Worm (Caenorhabditis elegans) whole organism, L1 larva: ENCODE results near the gene che-2.

Source experiments
- C04F5.9 ChIP-seq: sonication (generic microtip); optimal IDR thresholded peaks from 2 replicates; lab custom pipeline; 2016; ENCODE audit warnings: missing genetic modification characterization, missing compliant biosample characterization
- C16A3.4 ChIP-seq: fragments of 150-350 bp; optimal IDR thresholded peaks from 2 replicates; lab custom pipeline; 2014; ENCODE audit warnings: missing biosample characterization, missing genetic modification characterization
- aha-1 ChIP-seq: fragments of 150-350 bp; optimal IDR thresholded peaks from 2 replicates; lab custom pipeline; 2014; ENCODE audit warnings: missing biosample characterization, missing genetic modification characterization
- alr-1 ChIP-seq: fragments of 200-800 bp; sonication (Bioruptor generic); optimal IDR thresholded peaks from 2 replicates; lab custom pipeline; 2018; ENCODE audit warnings: borderline replicate concordance, mild to moderate bottlenecking, missing genetic modification characterization, missing compliant biosample characterization
- blmp-1 ChIP-seq: fragments of 150-350 bp; optimal IDR thresholded peaks from 2 replicates; lab custom pipeline; 2014; ENCODE audit warnings: missing biosample characterization, missing genetic modification characterization
- ceh-8 ChIP-seq: fragments of 200-800 bp; sonication (Bioruptor generic); optimal IDR thresholded peaks from 2 replicates; lab custom pipeline; 2018; ENCODE audit warnings: mild to moderate bottlenecking, missing genetic modification characterization, moderate library complexity, missing compliant biosample characterization
- ceh-90 ChIP-seq: sonication (generic microtip); optimal IDR thresholded peaks from 2 replicates; lab custom pipeline; 2016; ENCODE audit warnings: missing genetic modification characterization, missing compliant biosample characterization
- ces-1 ChIP-seq: fragments of 150-350 bp; optimal IDR thresholded peaks from 2 replicates; lab custom pipeline; 2014; ENCODE audit warnings: missing biosample characterization, missing genetic modification reagents, missing genetic modification characterization
- dsc-1 ChIP-seq: sonication (generic microtip); optimal IDR thresholded peaks from 2 replicates; lab custom pipeline; 2016; ENCODE audit warnings: mild to moderate bottlenecking, missing genetic modification characterization, missing compliant biosample characterization
- efl-1 ChIP-seq, 4 experiments: fragments of 150-350 bp; optimal IDR thresholded peaks in 3 of 4; peaks in 1 of 4; 1 replicate in 1 of 4; 2 replicates in 3 of 4; lab custom pipeline; 2014; ENCODE audit warnings: missing biosample characterization in 2 of 4, missing genetic modification characterization in 2 of 4, missing genetic modification reagents in 2 of 4
- egl-13 ChIP-seq: sonication (generic microtip); optimal IDR thresholded peaks from 2 replicates; lab custom pipeline; 2016; ENCODE audit warnings: missing genotype, missing genetic modification reagents, missing genetic modification characterization, missing compliant biosample characterization
- elt-3 ChIP-seq, 6 experiments: fragments of 150-350 bp in 1 of 6; sonication (generic microtip); optimal IDR thresholded peaks; 2 replicates each; lab custom pipeline; 2017 to 2018; ENCODE audit warnings: missing biosample characterization in 6 of 6, missing genetic modification characterization in 6 of 6, inconsistent platforms in 1 of 6
- fkh-8 ChIP-seq: sonication (generic microtip); optimal IDR thresholded peaks from 2 replicates; lab custom pipeline; 2016; ENCODE audit warnings: mild to moderate bottlenecking, missing genetic modification characterization, missing compliant biosample characterization
- fos-1 ChIP-seq: fragments of 150-350 bp; optimal IDR thresholded peaks from 2 replicates; lab custom pipeline; 2014; ENCODE audit warnings: missing biosample characterization, missing genetic modification characterization
- grh-1 ChIP-seq: fragments of 200-800 bp; sonication (Bioruptor generic); IDR thresholded peaks from 2 replicates; pipeline ENCODE4 v1.3.6; 2022; ENCODE audit warnings: missing genetic modification reagents, missing genetic modification characterization, missing compliant biosample characterization
- hlh-17 ChIP-seq: fragments of 200-800 bp; sonication (Bioruptor generic); optimal IDR thresholded peaks from 2 replicates; lab custom pipeline; 2018; ENCODE audit warnings: missing genetic modification characterization, mild to moderate bottlenecking, missing compliant biosample characterization, moderate library complexity, borderline replicate concordance
- lin-14 ChIP-seq: fragments of 200-800 bp; sonication (Bioruptor generic); optimal IDR thresholded peaks from 2 replicates; lab custom pipeline; 2018; ENCODE audit warnings: mild to moderate bottlenecking, missing genetic modification characterization, moderate library complexity, missing compliant biosample characterization
- lin-35 ChIP-seq, 2 experiments: fragments of 150-350 bp; optimal IDR thresholded peaks; 2 replicates each; lab custom pipeline; 2014; ENCODE audit warnings: missing biosample characterization in 2 of 2, missing genetic modification characterization in 2 of 2, missing genetic modification reagents in 2 of 2
- lsy-2 ChIP-seq, 2 experiments: fragments of 150-350 bp; optimal IDR thresholded peaks; 2 replicates each; lab custom pipeline; 2014; ENCODE audit warnings: missing biosample characterization in 2 of 2, missing genetic modification characterization in 2 of 2
- mab-9 ChIP-seq: fragments of 200-800 bp; sonication (Bioruptor generic); IDR thresholded peaks from 2 replicates; pipeline ENCODE4 v1.3.6; 2022; ENCODE audit warnings: missing genetic modification reagents, missing genetic modification characterization, missing compliant biosample characterization
- mdl-1 ChIP-seq, 2 experiments: fragments of 150-350 bp; optimal IDR thresholded peaks; 2 replicates each; lab custom pipeline; 2014 to 2017; ENCODE audit warnings: missing biosample characterization in 2 of 2, missing genetic modification characterization in 2 of 2, inconsistent platforms in 1 of 2
- mep-1 ChIP-seq: fragments of 150-350 bp; optimal IDR thresholded peaks from 2 replicates; lab custom pipeline; 2014; ENCODE audit warnings: missing biosample characterization, missing genetic modification characterization
- nhr-11 ChIP-seq: fragments of 150-350 bp; optimal IDR thresholded peaks from 2 replicates; lab custom pipeline; 2014; ENCODE audit warnings: missing biosample characterization, missing genetic modification characterization
- nhr-12 ChIP-seq: sonication (generic microtip); optimal IDR thresholded peaks from 2 replicates; lab custom pipeline; 2017; ENCODE audit warnings: missing biosample characterization, missing genetic modification characterization
- nhr-20 ChIP-seq: sonication (generic microtip); optimal IDR thresholded peaks from 2 replicates; lab custom pipeline; 2016; ENCODE audit warnings: mild to moderate bottlenecking, missing genetic modification characterization, missing compliant biosample characterization
- nhr-28 ChIP-seq: fragments of 150-350 bp; optimal IDR thresholded peaks from 2 replicates; lab custom pipeline; 2014; ENCODE audit warnings: missing biosample characterization, missing genetic modification characterization
- nhr-47 ChIP-seq: sonication (generic microtip); optimal IDR thresholded peaks from 2 replicates; lab custom pipeline; 2016; ENCODE audit warnings: mild to moderate bottlenecking, missing genetic modification characterization, moderate library complexity, missing compliant biosample characterization
- nhr-71 ChIP-seq: sonication (generic microtip); optimal IDR thresholded peaks from 2 replicates; lab custom pipeline; 2016; ENCODE audit warnings: mild to moderate bottlenecking, missing genetic modification characterization, moderate library complexity, missing compliant biosample characterization
- nhr-76 ChIP-seq: sonication (generic microtip); optimal IDR thresholded peaks from 2 replicates; lab custom pipeline; 2017; ENCODE audit warnings: missing biosample characterization, missing genetic modification characterization
- nhr-77 ChIP-seq: fragments of 150-350 bp; optimal IDR thresholded peaks from 2 replicates; lab custom pipeline; 2014; ENCODE audit warnings: missing biosample characterization, missing genetic modification characterization
- nhr-84 ChIP-seq: sonication (generic microtip); optimal IDR thresholded peaks from 2 replicates; lab custom pipeline; 2017; ENCODE audit warnings: missing biosample characterization, missing genetic modification characterization
- nhr-85 ChIP-seq: sonication (generic microtip); peaks from one replicate; lab custom pipeline; 2016; ENCODE audit warnings: missing genetic modification characterization, inconsistent platforms, missing compliant biosample characterization
- nhr-90 ChIP-seq: sonication (generic microtip); optimal IDR thresholded peaks from 2 replicates; lab custom pipeline; 2016; ENCODE audit warnings: mild to moderate bottlenecking, missing genetic modification characterization, missing compliant biosample characterization; ENCODE audit not compliant: poor library complexity
- pag-3 ChIP-seq: sonication (generic microtip); optimal IDR thresholded peaks from 2 replicates; lab custom pipeline; 2017; ENCODE audit warnings: missing genetic modification characterization, mild to moderate bottlenecking, missing compliant biosample characterization, antibody characterized with exemption, borderline replicate concordance; ENCODE audit not compliant: insufficient read depth
- pax-3 ChIP-seq: fragments of 200-800 bp; sonication (Bioruptor generic); optimal IDR thresholded peaks from 2 replicates; lab custom pipeline; 2018; ENCODE audit warnings: mild to moderate bottlenecking, missing genetic modification characterization, moderate library complexity, missing compliant biosample characterization
- pqm-1 ChIP-seq: sonication (generic microtip); optimal IDR thresholded peaks from 3 replicates; lab custom pipeline; 2017; ENCODE audit warnings: missing biosample characterization, missing genetic modification characterization
- snpc-4 ChIP-seq: fragments of 150-350 bp; optimal IDR thresholded peaks from 2 replicates; lab custom pipeline; 2014; ENCODE audit warnings: missing biosample characterization, missing genetic modification characterization
- snu-23 ChIP-seq: sonication (generic microtip); optimal IDR thresholded peaks from 2 replicates; lab custom pipeline; 2016; ENCODE audit warnings: missing genetic modification characterization, missing compliant biosample characterization
- sox-4 ChIP-seq: sonication (generic microtip); optimal IDR thresholded peaks from 2 replicates; lab custom pipeline; 2016; ENCODE audit warnings: missing genetic modification characterization, missing compliant biosample characterization
- sup-37 ChIP-seq: fragments of 200-800 bp; sonication (Bioruptor generic); optimal IDR thresholded peaks from 2 replicates; lab custom pipeline; 2018; ENCODE audit warnings: mild to moderate bottlenecking, missing genetic modification characterization, missing compliant biosample characterization
- tbx-2 ChIP-seq: sonication (generic microtip); optimal IDR thresholded peaks from 2 replicates; lab custom pipeline; 2016; ENCODE audit warnings: missing genetic modification characterization, missing compliant biosample characterization
- tlp-1 ChIP-seq: fragments of 150-350 bp; optimal IDR thresholded peaks from 2 replicates; lab custom pipeline; 2014; ENCODE audit warnings: missing biosample characterization, missing genetic modification characterization
- unc-130 ChIP-seq: fragments of 150-350 bp; optimal IDR thresholded peaks from 2 replicates; lab custom pipeline; 2017; ENCODE audit warnings: missing biosample characterization, missing genetic modification characterization, inconsistent platforms
- unc-30 ChIP-seq: sonication (generic microtip); optimal IDR thresholded peaks from 2 replicates; lab custom pipeline; 2017; ENCODE audit warnings: missing biosample characterization, missing genetic modification characterization
- unc-98 ChIP-seq: fragments of 200-800 bp; sonication (Bioruptor generic); IDR thresholded peaks from 2 replicates; pipeline ENCODE4 v1.3.6; 2022; ENCODE audit warnings: missing genetic modification characterization, missing compliant biosample characterization
- vab-15 ChIP-seq: sonication (generic microtip); optimal IDR thresholded peaks from 2 replicates; lab custom pipeline; 2017; ENCODE audit warnings: missing genotype, mild to moderate bottlenecking, missing genetic modification characterization, missing compliant biosample characterization
- zag-1 ChIP-seq: fragments of 150-350 bp; optimal IDR thresholded peaks from 2 replicates; lab custom pipeline; 2014; ENCODE audit warnings: missing biosample characterization, missing genetic modification characterization
- zip-4 ChIP-seq: fragments of 200-800 bp; sonication (Bioruptor generic); optimal IDR thresholded peaks from 2 replicates; lab custom pipeline; 2018; ENCODE audit warnings: mild to moderate bottlenecking, missing genetic modification characterization, moderate library complexity, missing compliant biosample characterization
- ztf-11 ChIP-seq, 2 experiments: sonication (generic microtip); optimal IDR thresholded peaks; 2 replicates each; lab custom pipeline; 2016 to 2017; ENCODE audit warnings: missing genetic modification characterization in 2 of 2, missing biosample characterization in 1 of 2, missing compliant biosample characterization in 1 of 2

Gene che-2

DNA sequence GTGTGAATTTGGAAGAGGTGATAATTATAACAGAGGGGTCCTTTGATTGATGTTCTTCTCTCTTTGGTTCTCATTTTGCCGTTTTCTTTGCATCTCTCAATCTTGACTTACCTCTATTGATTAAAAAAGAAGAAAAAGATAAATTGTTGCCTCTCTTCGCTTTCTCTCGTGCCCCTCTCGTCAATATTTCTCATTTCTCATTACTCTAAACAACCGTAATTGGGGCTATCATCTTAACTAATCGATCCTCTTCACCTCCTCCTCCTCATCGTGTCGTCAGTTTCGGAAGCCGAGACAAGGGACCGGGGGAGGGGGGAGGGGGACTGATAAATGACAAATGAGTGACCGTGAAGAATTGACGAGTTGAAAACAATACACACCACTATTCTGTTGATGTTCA is 17.4 kb downstream of the che-2 start:
- TF ChIP-seq blmp-1 (tag; lab: Kevin White, UChicago), result peak; percentile 81
- no peak for TF ChIP-seq nhr-76 (tag; lab: Kevin White, UChicago)
- peak; percentile 51 for TF ChIP-seq vab-15 (tag; lab: Kevin White, UChicago)
- TF ChIP-seq lin-35 (GFP tag; optimal IDR thresholded peaks at IDR 0.05; lab: Kevin White, UChicago), result peak in 1 of 2 experiments; percentile 17
- no peak for TF ChIP-seq alr-1 (tag; lab: Kevin White, UChicago)
- TF ChIP-seq lin-14 (GFP tag; lab: Kevin White, UChicago), result peak; percentile 72
- TF ChIP-seq unc-30, result no peak
- TF ChIP-seq nhr-11 (tag; lab: Kevin White, UChicago), result no peak
- TF ChIP-seq mep-1 (tag; lab: Kevin White, UChicago), result peak; percentile 17
- no peak for TF ChIP-seq zip-4 (GFP tag; lab: Kevin White, UChicago)
- no peak for TF ChIP-seq nhr-84 (tag; lab: Kevin White, UChicago)
- TF ChIP-seq sox-4 (tag; lab: Kevin White, UChicago), result no peak
- TF ChIP-seq nhr-28 (tag; lab: Kevin White, UChicago), result no peak
- no peak for TF ChIP-seq pag-3 (tag; lab: Kevin White, UChicago)
- peak; percentile 14 for TF ChIP-seq nhr-71 (tag; lab: Kevin White, UChicago)
- TF ChIP-seq unc-98 (GFP tag; lab: Robert Waterston, UW), result no peak
- no peak for TF ChIP-seq tbx-2 (tag; lab: Kevin White, UChicago)
- TF ChIP-seq C04F5.9 (tag; lab: Kevin White, UChicago), result no peak
- no peak for TF ChIP-seq pqm-1 (tag; lab: Kevin White, UChicago)
- TF ChIP-seq hlh-17 (GFP tag; lab: Kevin White, UChicago), result no peak
- TF ChIP-seq efl-1 (optimal IDR thresholded peaks at IDR 0.05; lab: Kevin White, UChicago), result no peak
- TF ChIP-seq efl-1 (GFP tag; optimal IDR thresholded peaks at IDR 0.05 in 1 of 2; lab: Kevin White, UChicago), result no peak
- peak in 1 of 2 experiments; percentile 43 for TF ChIP-seq lsy-2 (tag; optimal IDR thresholded peaks at IDR 0.05; lab: Kevin White, UChicago)
- no peak for TF ChIP-seq ceh-8 (GFP tag; lab: Kevin White, UChicago)
- TF ChIP-seq fkh-8, result no peak
- no peak for TF ChIP-seq tlp-1 (tag; lab: Kevin White, UChicago)
- TF ChIP-seq ces-1 (GFP tag; lab: Kevin White, UChicago), result no peak
- no peak for TF ChIP-seq unc-130 (tag; lab: Kevin White, UChicago)
- TF ChIP-seq dsc-1 (tag; lab: Kevin White, UChicago), result no peak
- no peak for TF ChIP-seq aha-1
- no peak for TF ChIP-seq C16A3.4 (tag; lab: Kevin White, UChicago)
- TF ChIP-seq nhr-90, result peak; percentile 58
- no peak for TF ChIP-seq nhr-12 (tag; lab: Kevin White, UChicago)
- TF ChIP-seq mdl-1 (tag; optimal IDR thresholded peaks at IDR 0.05; lab: Kevin White, UChicago), result peak in 1 of 2 experiments; percentile 9
- TF ChIP-seq ceh-90 (tag; lab: Kevin White, UChicago), result no peak
- TF ChIP-seq grh-1 (GFP tag; lab: Robert Waterston, UW), result no peak
- TF ChIP-seq fos-1 (tag; lab: Kevin White, UChicago), result no peak
- no peak for TF ChIP-seq nhr-77
- no peak for TF ChIP-seq sup-37 (GFP tag; lab: Kevin White, UChicago)
- TF ChIP-seq ztf-11 (tag; optimal IDR thresholded peaks at IDR 0.05; lab: Kevin White, UChicago), result no peak
- no peak for TF ChIP-seq nhr-47
- TF ChIP-seq egl-13 (tag; lab: Kevin White, UChicago), result no peak
- TF ChIP-seq nhr-20 (tag; lab: Kevin White, UChicago), result peak; percentile 14
- TF ChIP-seq elt-3 (tag; optimal IDR thresholded peaks at IDR 0.05; lab: Kevin White, UChicago), result peak in 4 of 6 experiments; percentile 39 to 81 (median 62)
- TF ChIP-seq mab-9 (GFP tag; lab: Robert Waterston, UW), result no peak
- TF ChIP-seq nhr-85, result peak; percentile 85
- no peak for TF ChIP-seq pax-3 (tag; lab: Kevin White, UChicago)
- no peak for TF ChIP-seq zag-1 (tag; lab: Kevin White, UChicago)
- TF ChIP-seq snpc-4, result no peak
- peak; percentile 28 for TF ChIP-seq snu-23 (GFP tag; lab: Kevin White, UChicago)
